Worm (Caenorhabditis elegans) whole organism, midembryonic: ENCODE data around the gene gfi-1.

Experiments used
- T22C8.4 ChIP-seq: fragments of 200-800 bp; sonication (Bioruptor generic); IDR thresholded peaks from 2 replicates; pipeline ENCODE4 v1.3.6; 2022; ENCODE audit warnings: missing genetic modification characterization, missing compliant biosample characterization
- cog-1 ChIP-seq: sonication (generic microtip); optimal IDR thresholded peaks from 2 replicates; lab custom pipeline; 2016; ENCODE audit warnings: missing genetic modification characterization, missing compliant biosample characterization
- flt-1 ChIP-seq: fragments of 200-800 bp; sonication (Bioruptor generic); IDR thresholded peaks from 2 replicates; pipeline ENCODE4 v1.3.6; 2022; ENCODE audit warnings: missing genetic modification characterization, missing compliant biosample characterization
- klf-2 ChIP-seq: fragments of 200-800 bp; sonication (Bioruptor generic); conservative IDR thresholded peaks from 2 replicates; pipeline ENCODE4 v1.3.6; 2022; ENCODE audit warnings: missing genetic modification reagents, missing genetic modification characterization, missing compliant biosample characterization
- med-1 ChIP-seq: sonication (generic microtip); optimal IDR thresholded peaks from 2 replicates; lab custom pipeline; 2017; ENCODE audit warnings: missing genetic modification characterization, mild to moderate bottlenecking, missing compliant biosample characterization, antibody characterized with exemption, missing genetic modification reagents; ENCODE audit not compliant: insufficient read depth
- ref-1 ChIP-seq: fragments of 200-800 bp; sonication (Bioruptor generic); conservative IDR thresholded peaks from 2 replicates; pipeline ENCODE4 v1.3.6; 2022; ENCODE audit warnings: missing genetic modification reagents, missing genetic modification characterization, missing compliant biosample characterization
- tab-1 ChIP-seq: fragments of 200-800 bp; sonication (Bioruptor generic); IDR thresholded peaks from 2 replicates; pipeline ENCODE4 v1.3.6; 2022; ENCODE audit warnings: missing genetic modification characterization, missing compliant biosample characterization
- ztf-23 ChIP-seq: fragments of 200-800 bp; sonication (Bioruptor generic); IDR thresholded peaks from 2 replicates; pipeline ENCODE4 v1.3.6; 2022; ENCODE audit warnings: missing genetic modification reagents, missing genetic modification characterization, missing compliant biosample characterization
- ztf-29 ChIP-seq: fragments of 200-800 bp; sonication (Bioruptor generic); IDR thresholded peaks from 2 replicates; pipeline ENCODE4 v1.3.6; 2022; ENCODE audit warnings: missing genetic modification reagents, missing genetic modification characterization, missing compliant biosample characterization

Gene gfi-1

ce11 chrV:6408733-6409227 lies 9.0 kb upstream of the gfi-1 start, which contains the start of gene bcf-1:
bcf-1 (minus strand) TSS chrV:6408783.
- TF ChIP-seq flt-1 (no peak), med-1 (no peak), ztf-29 (GFP tag; lab: Robert Waterston, UW) (no peak), ztf-23 (GFP tag; lab: Robert Waterston, UW) (no peak), klf-2 (GFP tag; lab: Robert Waterston, UW) (no peak), cog-1 (tag; lab: Kevin White, UChicago) (no peak), ref-1 (GFP tag; lab: Robert Waterston, UW) (no peak), tab-1 (no peak), T22C8.4 (GFP tag; lab: Robert Waterston, UW) (no peak)

ce11 chrV:6407587-6407986 lies 7.9 kb upstream of the gfi-1 start:
- TF ChIP-seq cog-1 (tag; lab: Kevin White, UChicago) (no peak), tab-1 (no peak), ref-1 (GFP tag; lab: Robert Waterston, UW) (no peak), klf-2 (GFP tag; lab: Robert Waterston, UW) (no peak), ztf-29 (GFP tag; lab: Robert Waterston, UW) (no peak), ztf-23 (GFP tag; lab: Robert Waterston, UW) (no peak), flt-1 (no peak), T22C8.4 (GFP tag; lab: Robert Waterston, UW) (no peak), med-1 (no peak)

- TF ChIP-seq ztf-23 (GFP tag; lab: Robert Waterston, UW): no peak
- TF ChIP-seq cog-1 (tag; lab: Kevin White, UChicago): no peak
- no peak for TF ChIP-seq ztf-29 (GFP tag; lab: Robert Waterston, UW)
- TF ChIP-seq tab-1: no peak
- no peak for TF ChIP-seq klf-2 (GFP tag; lab: Robert Waterston, UW)
- TF ChIP-seq med-1: no peak
- TF ChIP-seq ref-1 (GFP tag; lab: Robert Waterston, UW): no peak
- TF ChIP-seq flt-1: no peak
- TF ChIP-seq T22C8.4 (GFP tag; lab: Robert Waterston, UW): no peak
Observed at ce11 chrV:6400950-6401551, 1.3 kb upstream of the gfi-1 start.

- TF ChIP-seq flt-1: no peak
- no peak for TF ChIP-seq tab-1
- no peak for TF ChIP-seq med-1
- TF ChIP-seq ztf-29 (GFP tag; lab: Robert Waterston, UW): no peak
- TF ChIP-seq ref-1 (GFP tag; lab: Robert Waterston, UW): no peak
- TF ChIP-seq T22C8.4 (GFP tag; lab: Robert Waterston, UW): no peak
- no peak for TF ChIP-seq klf-2 (GFP tag; lab: Robert Waterston, UW)
- TF ChIP-seq ztf-23 (GFP tag; lab: Robert Waterston, UW): no peak
- no peak for TF ChIP-seq cog-1 (tag; lab: Kevin White, UChicago)
Observed at ce11 chrV:6400528-6400927, 797 bp upstream of the gfi-1 start.

- TF ChIP-seq cog-1 (tag; lab: Kevin White, UChicago): no peak
- no peak for TF ChIP-seq ztf-23 (GFP tag; lab: Robert Waterston, UW)
- TF ChIP-seq ztf-29 (GFP tag; lab: Robert Waterston, UW): no peak
- no peak for TF ChIP-seq flt-1
- no peak for TF ChIP-seq T22C8.4 (GFP tag; lab: Robert Waterston, UW)
- TF ChIP-seq ref-1 (GFP tag; lab: Robert Waterston, UW): no peak
- TF ChIP-seq med-1: no peak
- no peak for TF ChIP-seq klf-2 (GFP tag; lab: Robert Waterston, UW)
- TF ChIP-seq tab-1: no peak
Observed at ce11 chrV:6398922-6399321, 809 bp downstream of the gfi-1 start.

ce11 chrV:6390163-6390562 lies 9.6 kb downstream of the gfi-1 start, which contains the start of gene F57F4.1:
F57F4.1 (plus strand) TSS chrV:6390463.
- TF ChIP-seq ztf-23 (GFP tag; lab: Robert Waterston, UW) (no peak), cog-1 (tag; lab: Kevin White, UChicago) (no peak), ztf-29 (GFP tag; lab: Robert Waterston, UW) (no peak), klf-2 (GFP tag; lab: Robert Waterston, UW) (no peak), ref-1 (GFP tag; lab: Robert Waterston, UW) (no peak), flt-1 (no peak), med-1 (no peak), T22C8.4 (GFP tag; lab: Robert Waterston, UW) (no peak), tab-1 (no peak)

- TF ChIP-seq ztf-29 (GFP tag; lab: Robert Waterston, UW): no peak
- TF ChIP-seq ref-1 (GFP tag; lab: Robert Waterston, UW): no peak
- TF ChIP-seq med-1: no peak
- TF ChIP-seq flt-1: no peak
- no peak for TF ChIP-seq ztf-23 (GFP tag; lab: Robert Waterston, UW)
- TF ChIP-seq tab-1: no peak
- no peak for TF ChIP-seq cog-1 (tag; lab: Kevin White, UChicago)
- no peak for TF ChIP-seq klf-2 (GFP tag; lab: Robert Waterston, UW)
- no peak for TF ChIP-seq T22C8.4 (GFP tag; lab: Robert Waterston, UW)
Observed at ce11 chrV:6389634-6390033, 10.1 kb downstream of the gfi-1 start, which contains the start of gene F57F4.2. F57F4.2 (minus strand) TSS chrV:6389734.

DNA sequence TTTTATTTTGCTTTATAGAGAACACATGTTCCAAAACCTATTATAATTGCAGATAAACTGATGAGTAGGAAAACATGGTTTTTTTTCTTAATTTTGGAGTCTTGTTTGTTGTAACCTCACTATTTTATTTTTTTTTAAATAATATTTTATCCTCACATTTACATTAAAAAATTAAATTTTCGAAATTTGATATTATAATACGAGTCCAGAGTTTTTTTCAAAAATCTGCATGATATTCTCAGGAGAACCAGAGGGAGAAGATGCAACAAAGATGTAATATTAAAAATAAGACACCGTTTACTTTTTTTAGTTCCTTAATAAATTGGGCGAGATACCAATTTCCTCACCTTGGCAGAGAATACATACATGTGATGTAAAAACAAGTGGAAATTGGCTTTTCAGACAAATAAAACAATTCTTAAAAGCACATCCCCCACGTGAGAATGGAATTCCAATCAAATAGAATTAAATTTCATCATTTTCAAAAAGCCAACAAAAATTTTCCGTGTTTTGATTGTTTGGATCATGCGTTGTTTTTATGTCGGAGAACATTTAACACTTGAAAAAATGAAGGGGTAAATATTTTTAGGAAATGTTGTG lies 14.0 kb downstream of the gfi-1 start:
- no peak for TF ChIP-seq cog-1 (tag; lab: Kevin White, UChicago)
- no peak for TF ChIP-seq med-1
- TF ChIP-seq T22C8.4 (GFP tag; lab: Robert Waterston, UW): no peak
- no peak for TF ChIP-seq tab-1
- TF ChIP-seq klf-2 (GFP tag; lab: Robert Waterston, UW): no peak
- no peak for TF ChIP-seq flt-1
- TF ChIP-seq ztf-23 (GFP tag; lab: Robert Waterston, UW): no peak
- TF ChIP-seq ztf-29 (GFP tag; lab: Robert Waterston, UW): no peak
- TF ChIP-seq ref-1 (GFP tag; lab: Robert Waterston, UW): no peak

- TF ChIP-seq tab-1 (no peak), ref-1 (GFP tag; lab: Robert Waterston, UW) (no peak), klf-2 (GFP tag; lab: Robert Waterston, UW) (no peak), cog-1 (tag; lab: Kevin White, UChicago) (no peak), ztf-23 (GFP tag; lab: Robert Waterston, UW) (no peak), T22C8.4 (GFP tag; lab: Robert Waterston, UW) (no peak), med-1 (no peak), ztf-29 (GFP tag; lab: Robert Waterston, UW) (no peak), flt-1 (no peak)
Observed at ce11 chrV:6374844-6375243, 24.9 kb downstream of the gfi-1 start, which contains the start of gene F13H6.5. F13H6.5 (minus strand) TSS chrV:6374944.
